Worm (Caenorhabditis elegans) whole organism, early embryonic: ENCODE measurements around the gene panl-3.

Experiments used
- B0310.2 ChIP-seq: sonication (generic microtip); optimal IDR thresholded peaks from 2 replicates; lab custom pipeline; 2016; ENCODE audit warnings: mild to moderate bottlenecking, missing genetic modification characterization, missing compliant biosample characterization
- F13C5.2 ChIP-seq: sonication (generic microtip); optimal IDR thresholded peaks from 2 replicates; lab custom pipeline; 2017; ENCODE audit warnings: mild to moderate bottlenecking, missing genetic modification characterization, inconsistent platforms, missing compliant biosample characterization
- aly-1 ChIP-seq: sonication (generic microtip); optimal IDR thresholded peaks from 2 replicates; lab custom pipeline; 2016; ENCODE audit warnings: missing genetic modification characterization, missing compliant biosample characterization
- ama-1 ChIP-seq: fragments of 150-350 bp; optimal IDR thresholded peaks from 2 replicates; lab custom pipeline; 2014
- ceh-13 ChIP-seq: fragments of 200-800 bp; sonication (Bioruptor generic); optimal IDR thresholded peaks from 2 replicates; lab custom pipeline; 2018; ENCODE audit warnings: mild to moderate bottlenecking, missing genetic modification characterization, missing compliant biosample characterization
- ceh-36 ChIP-seq: sonication (generic microtip); optimal IDR thresholded peaks from 2 replicates; lab custom pipeline; 2016; ENCODE audit warnings: missing genetic modification characterization, inconsistent platforms, missing compliant biosample characterization
- ets-7 ChIP-seq: sonication (generic microtip); optimal IDR thresholded peaks from 2 replicates; lab custom pipeline; 2016; ENCODE audit warnings: missing genotype, missing genetic modification characterization, missing compliant biosample characterization
- flt-1 ChIP-seq: fragments of 200-800 bp; sonication (Bioruptor generic); IDR thresholded peaks from 2 replicates; pipeline ENCODE4 v1.3.6; 2022; ENCODE audit warnings: missing genetic modification characterization, missing compliant biosample characterization
- hmbx-1 ChIP-seq: sonication (generic microtip); optimal IDR thresholded peaks from 2 replicates; lab custom pipeline; 2016; ENCODE audit warnings: mild to moderate bottlenecking, missing genetic modification characterization, missing compliant biosample characterization
- hmg-4 ChIP-seq: fragments of 200-800 bp; sonication (Bioruptor generic); optimal IDR thresholded peaks from 2 replicates; lab custom pipeline; 2018; ENCODE audit warnings: mild to moderate bottlenecking, missing genetic modification characterization, missing compliant biosample characterization
- hnd-1 ChIP-seq: sonication (generic microtip); optimal IDR thresholded peaks from 2 replicates; lab custom pipeline; 2016; ENCODE audit warnings: missing genetic modification characterization, missing compliant biosample characterization
- pes-1 ChIP-seq: fragments of 200-800 bp; sonication (Bioruptor generic); IDR thresholded peaks from 2 replicates; pipeline ENCODE4 v1.3.6; 2022; ENCODE audit warnings: missing genetic modification reagents, missing genetic modification characterization, missing compliant biosample characterization
- scrt-1 ChIP-seq: fragments of 200-800 bp; sonication (Bioruptor generic); IDR thresholded peaks from 2 replicates; pipeline ENCODE4 v1.3.6; 2022; ENCODE audit warnings: missing genetic modification characterization, missing compliant biosample characterization
- sea-1 ChIP-seq: fragments of 200-800 bp; sonication (Bioruptor generic); conservative IDR thresholded peaks from 2 replicates; pipeline ENCODE4 v1.3.6; 2022; ENCODE audit warnings: missing genetic modification characterization, missing compliant biosample characterization
- tbx-11 ChIP-seq: fragments of 200-800 bp; sonication (Bioruptor generic); IDR thresholded peaks from 2 replicates; pipeline ENCODE4 v1.3.6; 2022; ENCODE audit warnings: missing genetic modification characterization, missing compliant biosample characterization
- tbx-37 ChIP-seq: fragments of 200-800 bp; sonication (Bioruptor generic); conservative IDR thresholded peaks from 2 replicates; pipeline ENCODE4 v1.3.6; 2022; ENCODE audit warnings: missing genetic modification reagents, missing genetic modification characterization, missing compliant biosample characterization
- tra-4 ChIP-seq: sonication (generic microtip); optimal IDR thresholded peaks from 2 replicates; lab custom pipeline; 2017; ENCODE audit warnings: missing genetic modification characterization, missing compliant biosample characterization

Gene panl-3

ce11 chrIII:9859133-9859775 is 40.4 kb downstream of the panl-3 start, which contains the start of gene gpdh-2:
TSS of gene gpdh-2 (minus strand) at chrIII:9859183.
- TF ChIP-seq hmg-4 (GFP tag; lab: Kevin White, UChicago) (no peak), ets-7 (tag; lab: Kevin White, UChicago) (no peak)

ce11 chrIII:9860201-9860780 is 41.4 kb downstream of the panl-3 start, which contains the start of gene twk-48:
TSS of gene twk-48 (plus strand) at chrIII:9860730.
- no peak for TF ChIP-seq ama-1
- TF ChIP-seq sea-1 (GFP tag; lab: Robert Waterston, UW) = no peak
- no peak for TF ChIP-seq scrt-1
- TF ChIP-seq hmg-4 (GFP tag; lab: Kevin White, UChicago) = no peak
- TF ChIP-seq pes-1 (GFP tag; lab: Robert Waterston, UW) = no peak
- TF ChIP-seq tbx-11 (GFP tag; lab: Robert Waterston, UW) = no peak
- TF ChIP-seq ceh-13 (GFP tag; lab: Kevin White, UChicago) = no peak
- no peak for TF ChIP-seq tra-4 (tag; lab: Kevin White, UChicago)
- no peak for TF ChIP-seq hmbx-1 (tag; lab: Kevin White, UChicago)
- TF ChIP-seq flt-1 = no peak
- TF ChIP-seq B0310.2 (tag; lab: Kevin White, UChicago) = no peak
- no peak for TF ChIP-seq ceh-36 (tag; lab: Kevin White, UChicago)
- TF ChIP-seq hnd-1 (tag; lab: Kevin White, UChicago) = no peak
- TF ChIP-seq tbx-37 = no peak
- no peak for TF ChIP-seq ets-7 (tag; lab: Kevin White, UChicago)
- TF ChIP-seq F13C5.2 (tag; lab: Kevin White, UChicago) = no peak
- TF ChIP-seq aly-1 (tag; lab: Kevin White, UChicago) = no peak

ce11 chrIII:9861470-9862342 is 42.9 kb downstream of the panl-3 start:
- TF ChIP-seq ceh-13 (GFP tag; lab: Kevin White, UChicago) (peak; percentile 67), hnd-1 (tag; lab: Kevin White, UChicago) (peak; percentile 77), B0310.2 (tag; lab: Kevin White, UChicago) (peak; percentile 83), tbx-11 (GFP tag; lab: Robert Waterston, UW) (peak; percentile 93), tra-4 (tag; lab: Kevin White, UChicago) (peak; percentile 45), pes-1 (GFP tag; lab: Robert Waterston, UW) (peak; percentile 95), F13C5.2 (tag; lab: Kevin White, UChicago) (peak; percentile 84), aly-1 (tag; lab: Kevin White, UChicago) (peak; percentile 86), flt-1 (peak; percentile 91), ama-1 (no peak), tbx-37 (peak; percentile 94), ets-7 (tag; lab: Kevin White, UChicago) (peak; percentile 84), hmg-4 (GFP tag; lab: Kevin White, UChicago) (peak; percentile 91), scrt-1 (peak; percentile 94), ceh-36 (tag; lab: Kevin White, UChicago) (peak; percentile 86), sea-1 (GFP tag; lab: Robert Waterston, UW) (peak; percentile 88), hmbx-1 (tag; lab: Kevin White, UChicago) (peak; percentile 78)

- TF ChIP-seq F13C5.2 (tag; lab: Kevin White, UChicago) (no peak), B0310.2 (tag; lab: Kevin White, UChicago) (no peak), aly-1 (tag; lab: Kevin White, UChicago) (no peak), tbx-37 (no peak), hmbx-1 (tag; lab: Kevin White, UChicago) (no peak)
Measured at ce11 chrIII:9862469-9862868, 43.6 kb downstream of the panl-3 start.

ce11 chrIII:9867352-9867751 is 48.5 kb downstream of the panl-3 start:
- TF ChIP-seq pes-1 (GFP tag; lab: Robert Waterston, UW) = no peak
- TF ChIP-seq ama-1 = no peak
- no peak for TF ChIP-seq sea-1 (GFP tag; lab: Robert Waterston, UW)
- TF ChIP-seq hmbx-1 (tag; lab: Kevin White, UChicago) = no peak
- no peak for TF ChIP-seq F13C5.2 (tag; lab: Kevin White, UChicago)
- TF ChIP-seq hmg-4 (GFP tag; lab: Kevin White, UChicago) = no peak
- no peak for TF ChIP-seq aly-1 (tag; lab: Kevin White, UChicago)
- no peak for TF ChIP-seq ceh-36 (tag; lab: Kevin White, UChicago)
- no peak for TF ChIP-seq ets-7 (tag; lab: Kevin White, UChicago)
- no peak for TF ChIP-seq scrt-1
- TF ChIP-seq tbx-11 (GFP tag; lab: Robert Waterston, UW) = no peak
- TF ChIP-seq flt-1 = no peak
- no peak for TF ChIP-seq tbx-37
- no peak for TF ChIP-seq ceh-13 (GFP tag; lab: Kevin White, UChicago)

- TF ChIP-seq ceh-13 (GFP tag; lab: Kevin White, UChicago) (peak; percentile 1), pes-1 (GFP tag; lab: Robert Waterston, UW) (peak; percentile 79), ama-1 (no peak), tbx-37 (peak; percentile 80), hmbx-1 (tag; lab: Kevin White, UChicago) (no peak), tbx-11 (GFP tag; lab: Robert Waterston, UW) (no peak), B0310.2 (tag; lab: Kevin White, UChicago) (no peak)
Measured at ce11 chrIII:9867780-9868503, 49.1 kb downstream of the panl-3 start, which contains the start of gene dhhc-4. TSS of gene dhhc-4 (minus strand) at chrIII:9867792.
